Worm (Caenorhabditis elegans) whole organism, young adult: ENCODE results near the gene btb-11.

Experiments used
- bed-2 ChIP-seq: fragments of 200-800 bp; sonication (Bioruptor generic); IDR thresholded peaks from 2 replicates; pipeline ENCODE4 v1.3.6; 2022; ENCODE audit warnings: missing genetic modification reagents, missing genetic modification characterization, missing compliant biosample characterization
- ets-4 ChIP-seq: fragments of 200-800 bp; sonication (Bioruptor generic); optimal IDR thresholded peaks from 2 replicates; lab custom pipeline; 2018; ENCODE audit warnings: mild to moderate bottlenecking, missing genetic modification characterization, missing compliant biosample characterization
- hlh-12 ChIP-seq: sonication (generic microtip); optimal IDR thresholded peaks from 2 replicates; lab custom pipeline; 2016; ENCODE audit warnings: missing genetic modification characterization, missing compliant biosample characterization
- sea-2 ChIP-seq: fragments of 200-800 bp; sonication (Bioruptor generic); IDR thresholded peaks from 2 replicates; pipeline ENCODE4 v1.3.6; 2022; ENCODE audit warnings: missing genetic modification characterization, missing compliant biosample characterization
- zfh-2 ChIP-seq: fragments of 200-800 bp; sonication (Bioruptor generic); conservative IDR thresholded peaks from 2 replicates; pipeline ENCODE4 v1.3.6; 2022; ENCODE audit warnings: missing genetic modification reagents, missing genetic modification characterization, missing compliant biosample characterization
- ztf-18 ChIP-seq: sonication (generic microtip); optimal IDR thresholded peaks from 2 replicates; lab custom pipeline; 2016; ENCODE audit warnings: missing genotype, mild to moderate bottlenecking, missing genetic modification characterization, missing compliant biosample characterization

DNA sequence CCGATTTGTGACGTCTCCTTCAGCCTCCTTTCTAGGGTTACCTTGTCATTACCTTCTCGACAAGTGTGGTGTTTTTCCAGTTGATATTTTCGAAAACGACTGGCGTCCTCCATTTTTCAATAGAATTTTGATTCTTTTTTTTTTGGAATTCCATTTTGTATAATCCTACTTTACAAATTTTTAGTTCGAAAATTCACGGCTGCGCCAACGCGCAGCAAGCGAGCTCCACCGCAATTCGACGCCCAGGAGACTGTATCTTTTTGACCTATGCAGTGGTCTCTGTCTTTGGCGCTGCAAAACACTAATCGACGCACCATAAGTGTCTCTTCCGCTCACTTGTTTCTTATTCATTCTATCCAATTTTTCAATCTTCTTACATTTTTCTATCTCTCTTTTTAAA lies 33.3 kb downstream of the btb-11 start, which contains the start of gene fbxc-42:
- TF ChIP-seq hlh-12 (tag; lab: Kevin White, UChicago) (no peak), sea-2 (GFP tag; lab: Robert Waterston, UW) (no peak), zfh-2 (no peak), ztf-18 (no peak), ets-4 (GFP tag; lab: Kevin White, UChicago) (no peak), bed-2 (GFP tag; lab: Robert Waterston, UW) (no peak)
